Fruit fly (Drosophila melanogaster): ENCODE data around the gene TTLL1B.

Gene TTLL1B

DNA sequence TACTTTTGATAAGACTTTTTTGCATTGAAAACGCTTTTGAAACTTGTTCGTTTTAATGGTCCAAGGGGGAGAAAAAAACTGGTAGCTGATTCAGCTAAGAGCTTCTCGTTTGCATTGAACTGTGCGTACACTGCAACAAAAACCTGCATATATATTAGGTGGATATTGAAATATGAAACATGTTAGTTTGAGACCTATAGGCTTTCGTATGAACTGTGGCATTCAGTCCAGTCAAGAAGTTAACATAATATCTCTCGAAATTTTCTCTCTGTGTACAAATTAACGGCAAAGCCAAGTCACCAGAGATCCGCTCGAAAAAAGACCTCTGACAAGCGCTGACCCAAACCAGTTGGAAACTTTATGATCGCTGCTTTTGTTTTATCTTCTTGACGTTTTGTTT is 50.0 kb downstream of the TTLL1B start (continued):
- TF ChIP-seq CG11695 (GFP tag; IDR thresholded peaks at IDR 0.05) (peak; percentile 75), CG9797 (GFP tag; optimal IDR thresholded peaks at IDR 0.05) (no peak), p53 (GFP tag; optimal IDR thresholded peaks at IDR 0.05) (no peak), amos (GFP tag; IDR thresholded peaks at IDR 0.05; ENCODE audit: partially characterized antibody) (no peak), CG43689 (GFP tag; IDR thresholded peaks at IDR 0.05) (peak; percentile 83), CG32772 (GFP tag; IDR thresholded peaks at IDR 0.05) (peak; percentile 83), CG7357 (GFP tag; IDR thresholded peaks at IDR 0.05) (peak; percentile 76), knrl (GFP tag; IDR thresholded peaks at IDR 0.05; ENCODE audit: partially characterized antibody) (no peak), disco-r (GFP tag; optimal IDR thresholded peaks at IDR 0.05) (peak; percentile 68), ind (GFP tag; optimal IDR thresholded peaks at IDR 0.05) (peak; percentile 88), CG12744 (GFP tag; optimal IDR thresholded peaks at IDR 0.05) (peak; percentile 71), CG7987 (GFP tag; optimal IDR thresholded peaks at IDR 0.05) (peak; percentile 64), CG1832 (GFP tag; optimal IDR thresholded peaks at IDR 0.05) (no peak), shn (GFP tag; optimal IDR thresholded peaks at IDR 0.05) (peak; percentile 66), Dref (GFP tag; IDR thresholded peaks at IDR 0.05) (0 out of 2 replicates have a peak, but pooled peaks have one; percentile 19), ATbp (GFP tag; optimal IDR thresholded peaks at IDR 0.05) (peak; percentile 73), E2f1 (GFP tag; IDR thresholded peaks at IDR 0.05) (peak; percentile 83), maf-S (GFP tag; optimal IDR thresholded peaks at IDR 0.05) (peak; percentile 77), Nf-YC (tag; optimal IDR thresholded peaks at IDR 0.05) (peak; percentile 52), Awh (GFP tag; IDR thresholded peaks at IDR 0.05) (peak; percentile 81), CG10147 (GFP tag; optimal IDR thresholded peaks at IDR 0.05) (peak; percentile 76), pzg (GFP tag; optimal IDR thresholded peaks at IDR 0.05) (no peak), NFAT (GFP tag; IDR thresholded peaks at IDR 0.05) (peak; percentile 88), CG6813 (GFP tag; optimal IDR thresholded peaks at IDR 0.05) (peak; percentile 72), Opbp (GFP tag; IDR thresholded peaks at IDR 0.05; ENCODE audit: partially characterized antibody) (no peak), CG4424 (GFP tag; optimal IDR thresholded peaks at IDR 0.05) (peak; percentile 79), her (GFP tag; optimal IDR thresholded peaks at IDR 0.05) (peak; percentile 86), CG7963 (GFP tag; IDR thresholded peaks at IDR 0.05; ENCODE audit: partially characterized antibody) (no peak), CG7556 (GFP tag; optimal IDR thresholded peaks at IDR 0.05) (peak; percentile 59), CG2120 (GFP tag; optimal IDR thresholded peaks at IDR 0.05) (peak; percentile 83), CG4360 (GFP tag; IDR thresholded peaks at IDR 0.05) (peak; percentile 54; the same call in 1 of the 2 replicates), salm (tag; optimal IDR thresholded peaks at IDR 0.05) (peak; percentile 50), wor (GFP tag; IDR thresholded peaks at IDR 0.05) (peak; percentile 49; the same call in 1 of the 2 replicates), CG10979 (tag; optimal IDR thresholded peaks at IDR 0.05) (peak; percentile 78), Stat92E (GFP tag; optimal IDR thresholded peaks at IDR 0.05) (no peak), crc (GFP tag; optimal IDR thresholded peaks at IDR 0.05) (peak; percentile 24), Jarid2 (GFP tag; optimal IDR thresholded peaks at IDR 0.05) (peak; percentile 29), repo (GFP tag; optimal IDR thresholded peaks at IDR 0.05) (peak; percentile 70), D19A (tag; optimal IDR thresholded peaks at IDR 0.05) (peak; percentile 72), CHES-1-like (GFP tag; optimal IDR thresholded peaks at IDR 0.05) (peak; percentile 82), HLH54F (GFP tag; optimal IDR thresholded peaks at IDR 0.05) (peak; percentile 79), ewg (GFP tag; optimal IDR thresholded peaks at IDR 0.05) (peak; percentile 67), crp (GFP tag; optimal IDR thresholded peaks at IDR 0.05) (peak in 1 of 2 experiments; percentile 19), CG11247 (GFP tag; IDR thresholded peaks at IDR 0.05) (peak; percentile 73), hth (optimal IDR thresholded peaks at IDR 0.05) (no peak), Dip3 (GFP tag; optimal IDR thresholded peaks at IDR 0.05) (peak; percentile 81), sens (GFP tag) (peak; percentile 94), H2.0 (GFP tag; IDR thresholded peaks at IDR 0.05) (peak; percentile 90), Bdp1 (GFP tag; optimal IDR thresholded peaks at IDR 0.05) (peak; percentile 75), CG8359 (GFP tag; optimal IDR thresholded peaks at IDR 0.05; ENCODE audit: borderline replicate concordance) (peak; percentile 61), unpg (GFP tag; optimal IDR thresholded peaks at IDR 0.05) (peak; percentile 85)

All from whole organism, embryonic.